Fruit fly (Drosophila melanogaster) whole organism: ENCODE measurements around the gene loco.

ENCODE experiments used
- CG8478 ChIP-seq: fragments of >200 bp; optimal IDR thresholded peaks from 2 replicates; lab custom pipeline; 2018; ENCODE audit warnings: inconsistent platforms
- Dll ChIP-seq: fragments of >200 bp; optimal IDR thresholded peaks from 2 replicates; lab custom pipeline; 2017
- EcR ChIP-seq, 2 experiments: fragments of >200 bp; optimal IDR thresholded peaks; 2 replicates each; lab custom pipeline; 2017; ENCODE audit warnings: missing biosample characterization in 2 of 2, missing genetic modification characterization in 2 of 2, missing genetic modification reagents in 2 of 2
- pan ChIP-seq: fragments of >200 bp; optimal IDR thresholded peaks from 2 replicates; lab custom pipeline; 2017
- psq ChIP-seq: fragments of >200 bp; optimal IDR thresholded peaks from 2 replicates; lab custom pipeline; 2017
- usp ChIP-seq: fragments of >200 bp; optimal IDR thresholded peaks from 2 replicates; lab custom pipeline; 2017; ENCODE audit warnings: missing biosample characterization, missing genetic modification characterization, mixed read lengths

- TF ChIP-seq psq (lab: Kevin White, UChicago) (no peak), usp (GFP tag; lab: Kevin White, UChicago) (no peak), pan (lab: Kevin White, UChicago) (no peak), EcR (GFP tag; optimal IDR thresholded peaks at IDR 0.05; lab: Kevin White, UChicago) (no peak), Dll (lab: Kevin White, UChicago) (no peak), CG8478 (lab: Kevin White, UChicago) (no peak)
These were observed 52.7 kb downstream of the loco start, which contains the start of gene btn for dm6 chr3R:22586525-22586924.
